Worm (Caenorhabditis elegans): ENCODE measurements around the gene Y41D4B.11.

ce11 chrIV:1637333-1637732, 31.8 kb downstream of the Y41D4B.11 start:
- TF ChIP-seq klf-2 (GFP tag; conservative IDR thresholded peaks at IDR 0.05): no peak
- TF ChIP-seq med-1 (GFP tag; optimal IDR thresholded peaks at IDR 0.05; ENCODE audit: insufficient read depth): no peak
- no peak for TF ChIP-seq flt-1 (GFP tag; IDR thresholded peaks at IDR 0.05)
- TF ChIP-seq T22C8.4 (GFP tag; IDR thresholded peaks at IDR 0.05): no peak
- no peak for TF ChIP-seq ztf-23 (GFP tag; IDR thresholded peaks at IDR 0.05)
- TF ChIP-seq tab-1 (GFP tag; IDR thresholded peaks at IDR 0.05): no peak
- no peak for TF ChIP-seq ztf-29 (GFP tag; IDR thresholded peaks at IDR 0.05)

Measured in whole organism, midembryonic.